Worm (Caenorhabditis elegans): ENCODE measurements around the gene bath-36.

bath-36 gene

DNA sequence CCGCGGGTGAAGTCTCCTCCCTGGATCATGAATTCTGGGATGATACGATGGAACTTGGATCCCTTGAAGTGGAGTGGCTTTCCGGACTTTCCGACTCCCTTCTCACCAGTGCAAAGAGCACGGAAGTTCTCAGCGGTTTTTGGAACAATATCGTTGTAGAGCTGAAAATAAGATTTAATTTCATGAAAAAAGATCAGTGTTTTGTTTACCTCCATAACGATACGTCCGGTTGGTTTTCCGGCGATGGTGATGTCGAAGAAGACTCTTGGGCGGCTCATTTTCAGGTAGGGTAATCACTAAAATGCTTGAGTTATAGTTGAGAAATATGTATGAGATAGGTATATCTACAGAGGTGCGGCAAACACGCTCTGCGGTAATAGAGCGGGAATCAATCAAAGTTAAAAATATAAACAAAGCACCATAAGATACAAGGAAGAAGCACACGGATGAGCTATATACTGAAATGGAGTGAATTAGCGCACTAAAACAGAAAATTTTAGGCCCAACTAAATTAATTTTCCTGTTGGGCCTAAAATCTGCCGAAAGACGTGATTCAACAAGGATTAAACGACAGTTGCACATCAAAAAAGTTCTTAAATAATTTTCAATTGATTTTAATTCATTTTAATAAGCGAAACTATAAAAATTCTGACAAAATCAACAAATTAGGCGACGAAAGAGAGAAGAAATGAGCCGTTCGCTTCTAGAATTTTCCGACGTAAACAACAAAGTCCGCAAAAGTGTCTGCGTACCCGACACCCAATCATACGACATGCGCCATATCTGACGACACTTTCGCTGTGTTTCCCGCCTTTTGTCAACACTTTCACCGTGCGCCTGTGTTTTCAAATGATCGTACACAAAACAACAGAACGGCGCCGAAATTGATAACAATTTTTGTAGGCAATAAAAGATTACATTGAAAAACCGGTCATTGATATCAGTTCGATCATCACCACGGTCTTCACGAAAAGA is at the start of gene bath-36, which contains the start of gene cyn-7:
Gene bath-36 (plus strand): TSS at position 806 of the 975 bp plus-strand sequence.
Gene cyn-7 (minus strand): TSS at position 296 of the 975 bp plus-strand sequence.
- no peak for TF ChIP-seq scrt-1 (GFP tag; IDR thresholded peaks at IDR 0.05)
- TF ChIP-seq hmbx-1 (tag; optimal IDR thresholded peaks at IDR 0.05) = no peak
- no peak for TF ChIP-seq hmg-4 (GFP tag; optimal IDR thresholded peaks at IDR 0.05)
- no peak for TF ChIP-seq tra-4 (tag; optimal IDR thresholded peaks at IDR 0.05)
- no peak for TF ChIP-seq hnd-1 (tag; optimal IDR thresholded peaks at IDR 0.05)
- no peak for TF ChIP-seq aly-1 (tag; optimal IDR thresholded peaks at IDR 0.05)

DNA sequence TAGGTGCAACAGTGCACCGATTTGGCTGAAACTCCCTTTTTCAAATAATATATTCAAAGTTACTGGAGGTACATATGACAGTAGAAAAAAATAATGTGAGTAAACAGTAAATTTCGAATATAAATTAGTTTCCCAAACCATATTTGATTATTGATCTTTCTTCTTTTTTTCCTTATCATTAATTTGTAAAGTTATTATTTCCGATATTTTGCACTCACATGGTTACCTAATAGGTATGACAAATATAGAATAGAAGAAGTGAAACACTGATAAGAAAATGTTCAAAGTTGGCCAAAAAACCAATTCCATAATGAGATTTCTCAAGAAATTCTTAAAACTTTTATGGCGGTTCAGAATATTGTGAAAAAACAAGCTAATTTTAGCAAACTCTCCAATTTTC is 47.9 kb upstream of the bath-36 start:
- TF ChIP-seq ceh-36 (tag; optimal IDR thresholded peaks at IDR 0.05) (no peak), pes-1 (GFP tag; IDR thresholded peaks at IDR 0.05) (no peak), hmbx-1 (tag; optimal IDR thresholded peaks at IDR 0.05) (no peak), ceh-13 (GFP tag; optimal IDR thresholded peaks at IDR 0.05) (no peak), tbx-11 (GFP tag; IDR thresholded peaks at IDR 0.05) (no peak), hmg-4 (GFP tag; optimal IDR thresholded peaks at IDR 0.05) (no peak), aly-1 (tag; optimal IDR thresholded peaks at IDR 0.05) (no peak), sea-1 (GFP tag; conservative IDR thresholded peaks at IDR 0.05) (no peak), tbx-37 (GFP tag; conservative IDR thresholded peaks at IDR 0.05) (no peak), B0310.2 (tag; optimal IDR thresholded peaks at IDR 0.05) (no peak), ets-7 (tag; optimal IDR thresholded peaks at IDR 0.05) (no peak), ama-1 (optimal IDR thresholded peaks at IDR 0.05) (no peak), hnd-1 (tag; optimal IDR thresholded peaks at IDR 0.05) (no peak), F13C5.2 (tag; optimal IDR thresholded peaks at IDR 0.05) (no peak), flt-1 (GFP tag; IDR thresholded peaks at IDR 0.05) (no peak), scrt-1 (GFP tag; IDR thresholded peaks at IDR 0.05) (no peak), tra-4 (tag; optimal IDR thresholded peaks at IDR 0.05) (no peak)

DNA sequence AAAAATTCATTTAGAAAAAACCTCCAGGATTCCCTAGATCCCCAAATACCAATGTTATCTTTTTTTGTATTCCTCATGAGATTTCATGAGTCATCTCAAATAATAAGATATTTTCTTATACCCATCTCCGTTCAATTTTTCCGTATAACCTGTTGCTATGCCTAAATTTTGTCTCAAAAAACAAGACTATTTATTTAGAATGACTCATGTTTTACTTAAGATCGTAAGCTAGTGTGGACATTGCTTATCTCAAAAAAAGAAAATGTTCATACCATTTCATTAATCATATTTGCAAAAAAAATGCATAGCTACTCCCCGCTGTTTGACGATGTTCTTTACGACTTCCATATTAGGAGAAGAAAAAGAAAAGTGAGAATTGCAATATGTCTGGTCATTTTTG is 47.4 kb upstream of the bath-36 start, which contains the start of gene K08F9.3:
Gene K08F9.3 (plus strand): TSS at position 301 of the 400 bp plus-strand sequence.
- TF ChIP-seq B0310.2 (tag; optimal IDR thresholded peaks at IDR 0.05) = no peak
- TF ChIP-seq aly-1 (tag; optimal IDR thresholded peaks at IDR 0.05) = no peak
- TF ChIP-seq pes-1 (GFP tag; IDR thresholded peaks at IDR 0.05) = no peak
- no peak for TF ChIP-seq scrt-1 (GFP tag; IDR thresholded peaks at IDR 0.05)
- no peak for TF ChIP-seq ceh-13 (GFP tag; optimal IDR thresholded peaks at IDR 0.05)
- TF ChIP-seq tbx-11 (GFP tag; IDR thresholded peaks at IDR 0.05) = no peak
- no peak for TF ChIP-seq tra-4 (tag; optimal IDR thresholded peaks at IDR 0.05)
- TF ChIP-seq ama-1 (optimal IDR thresholded peaks at IDR 0.05) = no peak

DNA sequence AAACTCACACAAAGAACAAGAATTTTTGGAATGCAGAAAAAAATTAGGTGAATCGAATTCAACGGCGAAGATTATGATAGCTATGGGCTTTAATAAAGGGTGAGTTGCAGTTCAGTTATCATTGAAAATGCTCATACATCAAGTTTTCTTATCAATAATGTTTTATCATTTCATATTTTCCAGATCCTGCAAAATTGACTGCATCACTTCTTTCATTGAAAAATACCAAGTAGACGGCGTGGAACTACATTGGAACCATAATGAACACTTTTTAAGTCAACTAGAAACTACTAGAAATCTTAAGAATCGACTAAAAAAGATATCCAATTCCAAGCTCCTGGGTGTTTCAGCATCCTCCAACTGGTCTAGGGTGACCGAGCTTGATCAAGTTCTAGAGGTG is 44.4 kb upstream of the bath-36 start, which contains the start of gene K08F9.1:
Gene K08F9.1 (minus strand): TSS at position 101 of the 400 bp plus-strand sequence.
- TF ChIP-seq flt-1 (GFP tag; IDR thresholded peaks at IDR 0.05) (no peak), hmbx-1 (tag; optimal IDR thresholded peaks at IDR 0.05) (no peak), aly-1 (tag; optimal IDR thresholded peaks at IDR 0.05) (no peak), tra-4 (tag; optimal IDR thresholded peaks at IDR 0.05) (no peak), pes-1 (GFP tag; IDR thresholded peaks at IDR 0.05) (no peak), ceh-13 (GFP tag; optimal IDR thresholded peaks at IDR 0.05) (no peak), ceh-36 (tag; optimal IDR thresholded peaks at IDR 0.05) (no peak), tbx-37 (GFP tag; conservative IDR thresholded peaks at IDR 0.05) (no peak), F13C5.2 (tag; optimal IDR thresholded peaks at IDR 0.05) (no peak), scrt-1 (GFP tag; IDR thresholded peaks at IDR 0.05) (no peak)

DNA sequence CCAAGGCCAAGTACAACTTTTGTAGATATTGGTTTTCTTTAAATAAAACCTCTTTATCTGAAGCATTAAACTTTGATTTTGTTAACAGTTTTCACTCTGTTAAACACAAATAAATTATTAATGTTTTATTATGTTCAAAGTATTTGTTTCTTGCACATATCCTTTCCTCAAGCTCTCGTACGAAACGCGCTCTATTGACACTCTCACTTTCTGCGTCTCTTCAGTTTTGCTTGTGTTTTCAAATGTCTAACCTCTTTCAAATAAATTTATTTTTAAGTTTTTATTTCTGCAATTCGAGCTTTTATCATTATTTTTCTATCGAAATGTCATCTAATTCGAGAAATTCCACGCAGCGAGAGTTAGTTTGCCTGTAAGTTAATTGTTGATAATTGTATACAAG is 43.9 kb upstream of the bath-36 start, which contains the start of gene K08F9.4:
Gene K08F9.4 (plus strand): TSS at position 222 of the 400 bp plus-strand sequence.
- TF ChIP-seq ceh-36 (tag; optimal IDR thresholded peaks at IDR 0.05) (no peak), flt-1 (GFP tag; IDR thresholded peaks at IDR 0.05) (no peak), scrt-1 (GFP tag; IDR thresholded peaks at IDR 0.05) (no peak), tbx-37 (GFP tag; conservative IDR thresholded peaks at IDR 0.05) (no peak), hnd-1 (tag; optimal IDR thresholded peaks at IDR 0.05) (no peak), ama-1 (optimal IDR thresholded peaks at IDR 0.05) (no peak), sea-1 (GFP tag; conservative IDR thresholded peaks at IDR 0.05) (no peak), ceh-13 (GFP tag; optimal IDR thresholded peaks at IDR 0.05) (no peak), aly-1 (tag; optimal IDR thresholded peaks at IDR 0.05) (no peak), F13C5.2 (tag; optimal IDR thresholded peaks at IDR 0.05) (no peak), tbx-11 (GFP tag; IDR thresholded peaks at IDR 0.05) (no peak), tra-4 (tag; optimal IDR thresholded peaks at IDR 0.05) (no peak), pes-1 (GFP tag; IDR thresholded peaks at IDR 0.05) (no peak)

DNA sequence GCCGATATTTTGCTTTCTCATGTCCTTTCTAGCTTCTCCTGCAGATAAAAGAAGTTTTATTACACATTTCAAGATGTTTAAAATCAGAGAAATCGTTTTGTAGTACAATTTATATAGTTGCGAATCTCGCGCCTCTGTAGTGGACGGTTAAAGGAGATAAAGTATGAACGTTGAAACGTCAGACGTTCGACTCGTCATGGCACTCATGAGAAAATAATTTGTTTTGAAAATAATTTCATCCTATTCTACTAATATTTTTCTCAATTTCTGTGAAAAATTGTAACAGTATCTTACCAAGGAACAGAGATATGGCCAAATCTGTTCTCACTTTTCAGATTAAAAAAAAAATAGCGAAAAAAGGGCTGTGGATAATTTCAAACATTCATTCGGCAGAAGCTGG is 39.9 kb upstream of the bath-36 start, which contains the start of gene T09F5.20:
Gene T09F5.20 (minus strand): TSS at position 101 of the 400 bp plus-strand sequence.
- TF ChIP-seq hmbx-1 (tag; optimal IDR thresholded peaks at IDR 0.05) = no peak
- TF ChIP-seq scrt-1 (GFP tag; IDR thresholded peaks at IDR 0.05) = no peak
- no peak for TF ChIP-seq ama-1 (optimal IDR thresholded peaks at IDR 0.05)

DNA sequence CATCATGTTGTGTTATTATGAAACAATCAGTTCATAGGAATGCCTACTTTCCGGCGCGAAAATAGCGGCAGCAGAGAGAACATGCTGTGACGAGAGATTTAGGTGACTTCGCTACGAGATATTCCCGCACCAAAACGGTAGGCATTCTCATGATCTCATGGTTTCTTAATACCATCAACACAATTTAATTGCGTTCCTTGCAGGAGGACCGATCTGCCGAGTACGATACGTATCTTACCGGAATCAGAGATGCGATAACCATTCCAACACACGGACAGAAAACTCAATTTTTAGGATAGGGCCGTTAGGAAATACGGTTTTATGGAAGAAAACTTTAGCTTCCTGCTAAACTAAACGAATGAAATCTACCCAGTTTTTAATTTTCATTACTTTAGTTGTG is 38.9 kb upstream of the bath-36 start, which contains the start of gene T09F5.1:
Gene T09F5.1 (plus strand): TSS at position 301 of the 400 bp plus-strand sequence.
- TF ChIP-seq aly-1 (tag; optimal IDR thresholded peaks at IDR 0.05) = no peak
- TF ChIP-seq ceh-13 (GFP tag; optimal IDR thresholded peaks at IDR 0.05) = no peak
- no peak for TF ChIP-seq hmg-4 (GFP tag; optimal IDR thresholded peaks at IDR 0.05)
- no peak for TF ChIP-seq hnd-1 (tag; optimal IDR thresholded peaks at IDR 0.05)
- TF ChIP-seq tra-4 (tag; optimal IDR thresholded peaks at IDR 0.05) = no peak
- no peak for TF ChIP-seq F13C5.2 (tag; optimal IDR thresholded peaks at IDR 0.05)
- no peak for TF ChIP-seq B0310.2 (tag; optimal IDR thresholded peaks at IDR 0.05)
